Fruit fly (Drosophila melanogaster) Kc167 (cell line): ENCODE results near the gene CG12316.

Source experiments
- Myc ChIP-seq: fragments of >200 bp; optimal IDR thresholded peaks from 2 replicates; lab custom pipeline; 2017; ENCODE audit warnings: missing external identifiers
- Sin3A ChIP-seq: fragments of >200 bp; optimal IDR thresholded peaks from 2 replicates; lab custom pipeline; 2018; ENCODE audit warnings: missing external identifiers
- h ChIP-seq: fragments of >200 bp; optimal IDR thresholded peaks from 3 replicates; lab custom pipeline; 2018; ENCODE audit warnings: missing external identifiers
- insv ChIP-seq: fragments of >200 bp; optimal IDR thresholded peaks from 3 replicates; lab custom pipeline; 2018; ENCODE audit warnings: missing external identifiers
- psq ChIP-seq: fragments of >200 bp; optimal IDR thresholded peaks from 2 replicates; lab custom pipeline; 2017; ENCODE audit warnings: missing external identifiers
- ttk ChIP-seq: sonication (Bioruptor generic); optimal IDR thresholded peaks from 2 replicates; lab custom pipeline; 2017; ENCODE audit warnings: missing external identifiers

The CG12316 gene

dm6 chr3L:15107158-15107775 is 29.5 kb downstream of the CG12316 start:
- no peak for TF ChIP-seq ttk
- TF ChIP-seq psq (lab: Kevin White, UChicago) = no peak
- TF ChIP-seq Sin3A (lab: Kevin White, UChicago) = no peak
- no peak for TF ChIP-seq insv (lab: Kevin White, UChicago)
- TF ChIP-seq Myc (lab: Kevin White, UChicago) = no peak
- no peak for TF ChIP-seq h (lab: Kevin White, UChicago)

- no peak for TF ChIP-seq psq (lab: Kevin White, UChicago)
- no peak for TF ChIP-seq Myc (lab: Kevin White, UChicago)
- TF ChIP-seq h (lab: Kevin White, UChicago) = no peak
- no peak for TF ChIP-seq insv (lab: Kevin White, UChicago)
- no peak for TF ChIP-seq Sin3A (lab: Kevin White, UChicago)
- no peak for TF ChIP-seq ttk
Observed at dm6 chr3L:15105566-15106207, 31.0 kb downstream of the CG12316 start, which contains the start of gene CG45071. CG45071 (plus strand) TSS chr3L:15105882.

- no peak for TF ChIP-seq psq (lab: Kevin White, UChicago)
- no peak for TF ChIP-seq insv (lab: Kevin White, UChicago)
- TF ChIP-seq Sin3A (lab: Kevin White, UChicago) = no peak
- TF ChIP-seq ttk = no peak
- no peak for TF ChIP-seq h (lab: Kevin White, UChicago)
- no peak for TF ChIP-seq Myc (lab: Kevin White, UChicago)
Observed at dm6 chr3L:15104849-15105555, 31.7 kb downstream of the CG12316 start.

- TF ChIP-seq psq (lab: Kevin White, UChicago) (no peak), ttk (no peak), h (lab: Kevin White, UChicago) (no peak), Myc (lab: Kevin White, UChicago) (no peak), Sin3A (lab: Kevin White, UChicago) (no peak), insv (lab: Kevin White, UChicago) (no peak)
Observed at dm6 chr3L:15103988-15104848, 32.5 kb downstream of the CG12316 start.

dm6 chr3L:15102669-15103309 is 33.9 kb downstream of the CG12316 start:
- no peak for TF ChIP-seq h (lab: Kevin White, UChicago)
- TF ChIP-seq insv (lab: Kevin White, UChicago) = no peak
- TF ChIP-seq ttk = no peak
- no peak for TF ChIP-seq Myc (lab: Kevin White, UChicago)
- TF ChIP-seq Sin3A (lab: Kevin White, UChicago) = no peak
- no peak for TF ChIP-seq psq (lab: Kevin White, UChicago)

- TF ChIP-seq psq (lab: Kevin White, UChicago) (no peak), insv (lab: Kevin White, UChicago) (no peak), h (lab: Kevin White, UChicago) (no peak), Sin3A (lab: Kevin White, UChicago) (no peak), Myc (lab: Kevin White, UChicago) (no peak), ttk (no peak)
Observed at dm6 chr3L:15101639-15102413, 34.9 kb downstream of the CG12316 start.

dm6 chr3L:15100983-15101382 is 35.8 kb downstream of the CG12316 start:
- TF ChIP-seq psq (lab: Kevin White, UChicago) (no peak), h (lab: Kevin White, UChicago) (no peak), Sin3A (lab: Kevin White, UChicago) (no peak), insv (lab: Kevin White, UChicago) (no peak), Myc (lab: Kevin White, UChicago) (no peak), ttk (no peak)

- TF ChIP-seq Sin3A (lab: Kevin White, UChicago) (no peak), insv (lab: Kevin White, UChicago) (no peak), Myc (lab: Kevin White, UChicago) (no peak), ttk (no peak)
Observed at dm6 chr3L:15099541-15099940, 37.2 kb downstream of the CG12316 start.

dm6 chr3L:15098659-15099512 is 37.8 kb downstream of the CG12316 start:
- TF ChIP-seq insv (lab: Kevin White, UChicago) (no peak), h (lab: Kevin White, UChicago) (no peak), Sin3A (lab: Kevin White, UChicago) (no peak), ttk (no peak), Myc (lab: Kevin White, UChicago) (no peak), psq (lab: Kevin White, UChicago) (no peak)
